Worm (Caenorhabditis elegans) whole organism, young adult: ENCODE results near the gene Y41C4A.8.

ENCODE experiments used
- F22D6.2 ChIP-seq: sonication (generic microtip); optimal IDR thresholded peaks from 2 replicates; lab custom pipeline; 2016; ENCODE audit warnings: mild to moderate bottlenecking, missing genetic modification characterization, missing compliant biosample characterization
- ama-1 ChIP-seq, 3 experiments: fragments of 150-350 bp in 1 of 3; sonication (generic microtip) in 2 of 3; optimal IDR thresholded peaks; 2 replicates each; lab custom pipeline; 2014 to 2018; ENCODE audit warnings: missing biosample characterization in 2 of 3, missing genetic modification characterization in 2 of 3, missing genetic modification reagents in 2 of 3
- nhr-90 ChIP-seq: sonication (generic microtip); optimal IDR thresholded peaks from 2 replicates; lab custom pipeline; 2016; ENCODE audit warnings: missing genotype, mild to moderate bottlenecking, missing genetic modification characterization, missing compliant biosample characterization
- pha-4 ChIP-seq: fragments of 150-350 bp; sonication (generic microtip); optimal IDR thresholded peaks from 2 replicates; lab custom pipeline; 2014; ENCODE audit warnings: missing biosample characterization, missing genetic modification reagents, missing genetic modification characterization
- snpc-1.1 ChIP-seq: sonication (generic microtip); optimal IDR thresholded peaks from 2 replicates; lab custom pipeline; 2017; ENCODE audit warnings: missing genetic modification characterization, mild to moderate bottlenecking, missing compliant biosample characterization, antibody characterized with exemption, moderate library complexity, missing genotype, missing genetic modification reagents; ENCODE audit not compliant: insufficient read depth
- snpc-4 ChIP-seq, 5 experiments: fragments of 150-350 bp in 1 of 5; sonication (generic microtip) in 4 of 5; optimal IDR thresholded peaks; 2 replicates each; lab custom pipeline; 2014 to 2018; ENCODE audit warnings: missing genetic modification characterization in 5 of 5, missing biosample characterization in 3 of 5, antibody characterized with exemption in 2 of 5, mild to moderate bottlenecking in 2 of 5, missing compliant biosample characterization in 2 of 5, missing genotype in 2 of 5, moderate library complexity in 2 of 5, missing genetic modification reagents in 1 of 5
- somi-1 ChIP-seq: fragments of 200-800 bp; sonication (Bioruptor generic); optimal IDR thresholded peaks from 2 replicates; lab custom pipeline; 2018; ENCODE audit warnings: mild to moderate bottlenecking, missing genetic modification characterization, missing compliant biosample characterization
- tbp1 ChIP-seq: fragments of 200-800 bp; sonication (Bioruptor generic); optimal IDR thresholded peaks from 2 replicates; lab custom pipeline; 2018; ENCODE audit warnings: mild to moderate bottlenecking, missing genetic modification characterization, missing compliant biosample characterization
- tbx-9 ChIP-seq: sonication (generic microtip); optimal IDR thresholded peaks from 2 replicates; lab custom pipeline; 2016; ENCODE audit warnings: borderline replicate concordance, missing genetic modification characterization, inconsistent platforms, missing compliant biosample characterization
- ztf-28 ChIP-seq: fragments of 200-800 bp; sonication (Bioruptor generic); IDR thresholded peaks from 2 replicates; pipeline ENCODE4 v1.3.6; 2022; ENCODE audit warnings: missing genetic modification reagents, missing genetic modification characterization, missing compliant biosample characterization

DNA sequence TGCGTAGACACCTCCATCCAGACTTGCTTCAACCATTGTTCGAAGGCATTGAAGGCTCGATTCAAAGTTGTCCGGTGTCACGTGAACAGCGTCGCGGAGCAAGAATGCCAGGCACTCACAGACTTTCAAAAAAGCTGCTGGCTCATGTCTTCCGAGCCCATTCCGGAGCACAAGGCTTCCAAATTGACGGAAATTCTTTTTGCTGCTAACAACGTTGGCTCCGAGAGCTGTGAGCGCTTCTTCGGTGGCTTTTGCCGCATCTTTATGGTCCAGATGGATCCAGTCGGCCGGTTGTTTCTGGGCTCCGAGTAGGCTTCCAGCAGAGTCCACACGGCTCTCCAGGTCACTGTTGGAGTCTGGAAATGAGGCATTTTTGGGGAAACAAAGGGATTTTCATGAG lies 49.3 kb upstream of the Y41C4A.8 start:
- TF ChIP-seq nhr-90 (no peak), ama-1 (optimal IDR thresholded peaks at IDR 0.05; lab: Kevin White, UChicago) (no peak), ama-1 (GFP tag; optimal IDR thresholded peaks at IDR 0.05; lab: Kevin White, UChicago) (no peak), pha-4 (tag; lab: Kevin White, UChicago) (no peak), snpc-4 (GFP tag; optimal IDR thresholded peaks at IDR 0.05; lab: Kevin White, UChicago) (no peak), snpc-4 (tag; optimal IDR thresholded peaks at IDR 0.05; lab: Kevin White, UChicago) (no peak), F22D6.2 (tag; lab: Kevin White, UChicago) (no peak), ztf-28 (GFP tag; lab: Robert Waterston, UW) (no peak), snpc-1.1 (tag; lab: Kevin White, UChicago) (no peak), somi-1 (no peak), tbx-9 (no peak), tbp1 (GFP tag; lab: Kevin White, UChicago) (no peak)
